Fruit fly (Drosophila melanogaster): ENCODE measurements around the gene Antp.

DNA sequence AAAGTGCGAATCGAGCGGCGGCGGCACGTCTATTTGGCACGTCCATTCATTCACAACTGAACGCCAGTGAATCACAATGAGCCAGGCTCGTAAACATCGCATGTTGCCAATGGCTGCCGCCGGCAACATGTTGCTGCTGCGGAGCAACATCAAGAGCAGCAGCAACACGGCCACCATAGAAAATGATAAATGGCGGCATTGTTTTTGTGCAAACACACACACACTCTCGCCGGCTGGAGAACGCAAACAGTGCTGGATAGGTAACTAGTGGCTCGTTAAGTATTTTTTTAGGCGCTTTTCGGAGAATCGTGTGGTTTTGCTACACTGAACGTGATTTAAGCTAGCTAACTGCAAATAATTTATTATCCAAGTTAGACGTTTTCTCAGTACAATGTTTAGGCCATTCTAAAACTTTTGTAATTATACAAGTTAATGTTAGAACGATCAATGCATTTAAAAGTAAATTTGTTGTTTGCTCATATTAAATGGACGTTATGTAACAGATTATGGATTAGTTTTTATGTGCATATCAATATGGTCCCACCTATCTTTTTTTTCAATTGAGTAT, 66.2 kb downstream of the Antp start:
- TF ChIP-seq psq (optimal IDR thresholded peaks at IDR 0.05) (no peak), Sin3A (optimal IDR thresholded peaks at IDR 0.05) (no peak), h (optimal IDR thresholded peaks at IDR 0.05) (no peak), ttk (optimal IDR thresholded peaks at IDR 0.05) (no peak), Myc (optimal IDR thresholded peaks at IDR 0.05) (no peak)

Measured in Kc167 (cell line).